Worm (Caenorhabditis elegans): ENCODE data around the gene Y46H3A.4.

Gene Y46H3A.4

DNA sequence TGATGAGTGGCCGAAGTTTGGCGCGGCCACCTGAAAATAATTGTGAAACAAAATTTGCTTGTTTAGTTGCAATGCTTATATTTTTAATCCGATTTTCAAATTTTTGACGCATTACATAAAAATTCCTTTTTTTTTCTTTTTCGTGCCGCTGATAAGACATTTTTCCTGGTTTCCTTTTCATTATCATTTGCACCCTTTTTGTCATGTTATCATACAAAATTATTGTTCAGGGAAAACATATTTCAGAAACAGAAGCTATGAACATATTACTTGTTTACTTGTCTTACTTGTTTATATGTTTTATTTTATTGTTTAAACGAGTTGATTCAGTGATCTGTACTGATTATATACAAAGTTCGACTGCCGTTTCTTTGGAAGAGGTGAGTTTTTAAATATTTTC lies 50.3 kb downstream of the Y46H3A.4 start, which contains the start of gene clec-205:
clec-205 (plus strand) TSS at position 212 of the 400 bp plus-strand sequence.
- TF ChIP-seq nhr-28 (tag; optimal IDR thresholded peaks at IDR 0.05) (peak; percentile 39), nhr-77 (tag; optimal IDR thresholded peaks at IDR 0.05) (peak; percentile 1), dmd-6 (GFP tag; IDR thresholded peaks at IDR 0.05) (peak; percentile 36; the same call in 1 of the 2 replicates), daf-16 (GFP tag; optimal IDR thresholded peaks at IDR 0.05) (no peak), daf-16 (tag; optimal IDR thresholded peaks at IDR 0.05) (peak; percentile 86), snpc-1.2 (GFP tag; IDR thresholded peaks at IDR 0.05) (no peak), pqm-1 (tag; optimal IDR thresholded peaks at IDR 0.05) (peak; percentile 53)
